Worm (Caenorhabditis elegans) whole organism, L2 larva: Measurements from ENCODE around the gene npr-12.
A peak's percentile ranks its signal among the peaks of the same experiment; 100 is the strongest.

Source experiments
- C34F6.9 ChIP-seq: fragments of 150-350 bp; optimal IDR thresholded peaks from 2 replicates; lab custom pipeline; 2014; ENCODE audit warnings: missing biosample characterization, missing genetic modification characterization
- F13H6.1 ChIP-seq: sonication (generic microtip); optimal IDR thresholded peaks from 2 replicates; lab custom pipeline; 2016; ENCODE audit warnings: missing genetic modification characterization, missing compliant biosample characterization
- R02D3.7 ChIP-seq: fragments of 150-350 bp; optimal IDR thresholded peaks from 2 replicates; lab custom pipeline; 2014; ENCODE audit warnings: missing biosample characterization, missing genetic modification characterization
- Y55F3AM.14 ChIP-seq: fragments of 200-800 bp; sonication (Bioruptor generic); optimal IDR thresholded peaks from 2 replicates; lab custom pipeline; 2018; ENCODE audit warnings: mild to moderate bottlenecking, missing genetic modification characterization, missing compliant biosample characterization
- ZK546.5 ChIP-seq: sonication (generic microtip); optimal IDR thresholded peaks from 2 replicates; lab custom pipeline; 2017; ENCODE audit warnings: missing biosample characterization, missing genetic modification characterization
- alr-1 ChIP-seq: fragments of 150-350 bp; optimal IDR thresholded peaks from 2 replicates; lab custom pipeline; 2014; ENCODE audit warnings: missing biosample characterization, missing genetic modification characterization
- aly-2 ChIP-seq: fragments of 150-350 bp; optimal IDR thresholded peaks from 2 replicates; lab custom pipeline; 2014; ENCODE audit warnings: missing biosample characterization, missing genetic modification characterization
- blmp-1 ChIP-seq: sonication (generic microtip); optimal IDR thresholded peaks from 2 replicates; lab custom pipeline; 2017; ENCODE audit warnings: missing genetic modification characterization, mild to moderate bottlenecking, missing compliant biosample characterization, antibody characterized with exemption, moderate library complexity; ENCODE audit not compliant: insufficient read depth
- ceh-16 ChIP-seq: fragments of 150-350 bp; optimal IDR thresholded peaks from 2 replicates; lab custom pipeline; 2014; ENCODE audit warnings: missing biosample characterization, missing genetic modification characterization
- ceh-82 ChIP-seq: fragments of 150-350 bp; optimal IDR thresholded peaks from 2 replicates; lab custom pipeline; 2014; ENCODE audit warnings: missing biosample characterization, missing genetic modification characterization
- crh-2 ChIP-seq: sonication (generic microtip); optimal IDR thresholded peaks from 2 replicates; lab custom pipeline; 2017; ENCODE audit warnings: missing biosample characterization, missing genetic modification characterization
- dmd-4 ChIP-seq: sonication (generic microtip); optimal IDR thresholded peaks from 2 replicates; lab custom pipeline; 2017; ENCODE audit warnings: missing biosample characterization, missing genetic modification characterization
- elt-1 ChIP-seq: fragments of 150-350 bp; optimal IDR thresholded peaks from 2 replicates; lab custom pipeline; 2014; ENCODE audit warnings: missing biosample characterization, missing genetic modification characterization
- elt-3 ChIP-seq: sonication (generic microtip); optimal IDR thresholded peaks from 2 replicates; lab custom pipeline; 2017; ENCODE audit warnings: missing biosample characterization, missing genetic modification characterization
- fos-1 ChIP-seq: fragments of 150-350 bp; optimal IDR thresholded peaks from 2 replicates; lab custom pipeline; 2014; ENCODE audit warnings: missing biosample characterization, missing genetic modification characterization
- gmeb-1 ChIP-seq: fragments of 150-350 bp; optimal IDR thresholded peaks from 2 replicates; lab custom pipeline; 2014; ENCODE audit warnings: missing biosample characterization, missing genetic modification characterization
- lin-11 ChIP-seq: fragments of 150-350 bp; sonication (generic microtip); optimal IDR thresholded peaks from 2 replicates; lab custom pipeline; 2014; ENCODE audit warnings: missing biosample characterization, missing genetic modification characterization, inconsistent platforms, mixed read lengths
- lsy-2 ChIP-seq, 2 experiments: fragments of 150-350 bp in 1 of 2; sonication (generic microtip) in 1 of 2; optimal IDR thresholded peaks; 2 replicates each; lab custom pipeline; 2014 to 2017; ENCODE audit warnings: missing biosample characterization in 2 of 2, missing genetic modification characterization in 2 of 2
- mab-5 ChIP-seq: fragments of 150-350 bp; optimal IDR thresholded peaks from 2 replicates; lab custom pipeline; 2014; ENCODE audit warnings: missing biosample characterization, missing genetic modification characterization
- mbf-1 ChIP-seq: sonication (generic microtip); optimal IDR thresholded peaks from 2 replicates; lab custom pipeline; 2017; ENCODE audit warnings: missing biosample characterization, missing genetic modification characterization
- mdl-1 ChIP-seq, 2 experiments: fragments of 150-350 bp in 1 of 2; sonication (generic microtip) in 1 of 2; optimal IDR thresholded peaks; 2 replicates each; lab custom pipeline; 2017; ENCODE audit warnings: missing biosample characterization in 2 of 2, missing genetic modification characterization in 2 of 2
- nhr-10 ChIP-seq: sonication (generic microtip); optimal IDR thresholded peaks from 2 replicates; lab custom pipeline; 2017; ENCODE audit warnings: missing biosample characterization, missing genetic modification characterization
- nhr-11 ChIP-seq: fragments of 150-350 bp; optimal IDR thresholded peaks from 2 replicates; lab custom pipeline; 2014; ENCODE audit warnings: missing biosample characterization, missing genetic modification characterization
- nhr-12 ChIP-seq: fragments of 150-350 bp; optimal IDR thresholded peaks from 2 replicates; lab custom pipeline; 2014; ENCODE audit warnings: missing biosample characterization, missing genetic modification characterization
- nhr-129 ChIP-seq: fragments of 150-350 bp; optimal IDR thresholded peaks from 2 replicates; lab custom pipeline; 2014; ENCODE audit warnings: missing biosample characterization, missing genetic modification characterization
- nhr-21 ChIP-seq: fragments of 150-350 bp; optimal IDR thresholded peaks from 2 replicates; lab custom pipeline; 2014; ENCODE audit warnings: missing biosample characterization, missing genetic modification characterization
- nhr-23 ChIP-seq: fragments of 150-350 bp; optimal IDR thresholded peaks from 2 replicates; lab custom pipeline; 2014; ENCODE audit warnings: missing biosample characterization, missing genetic modification reagents, missing genetic modification characterization
- nhr-237 ChIP-seq: fragments of 150-350 bp; optimal IDR thresholded peaks from 2 replicates; lab custom pipeline; 2014; ENCODE audit warnings: missing biosample characterization, missing genetic modification characterization
- nhr-25 ChIP-seq: fragments of 150-350 bp; sonication (generic microtip); optimal IDR thresholded peaks from 3 replicates; lab custom pipeline; 2014; ENCODE audit warnings: missing biosample characterization, missing genetic modification characterization
- nhr-6 ChIP-seq: fragments of 150-350 bp; optimal IDR thresholded peaks from 2 replicates; lab custom pipeline; 2014; ENCODE audit warnings: missing biosample characterization, missing genetic modification characterization
- nhr-77 ChIP-seq: fragments of 150-350 bp; optimal IDR thresholded peaks from 2 replicates; lab custom pipeline; 2014; ENCODE audit warnings: missing biosample characterization, missing genetic modification characterization
- peb-1 ChIP-seq: fragments of 150-350 bp; optimal IDR thresholded peaks from 2 replicates; lab custom pipeline; 2014; ENCODE audit warnings: missing biosample characterization, missing genetic modification characterization
- sem-4 ChIP-seq: fragments of 150-350 bp; optimal IDR thresholded peaks from 2 replicates; lab custom pipeline; 2014; ENCODE audit warnings: missing biosample characterization, missing genetic modification reagents, missing genetic modification characterization
- skn-1 ChIP-seq: sonication (generic microtip); optimal IDR thresholded peaks from 2 replicates; lab custom pipeline; 2017; ENCODE audit warnings: missing biosample characterization, missing genetic modification characterization
- sma-9 ChIP-seq, 2 experiments: fragments of 150-350 bp in 1 of 2; sonication (generic microtip) in 1 of 2; optimal IDR thresholded peaks; 2 replicates each; lab custom pipeline; 2014 to 2016; ENCODE audit warnings: missing genetic modification characterization in 2 of 2, mild to moderate bottlenecking in 1 of 2, missing biosample characterization in 1 of 2, missing compliant biosample characterization in 1 of 2, missing genetic modification reagents in 1 of 2, moderate library complexity in 1 of 2
- snpc-4 ChIP-seq: fragments of 150-350 bp; optimal IDR thresholded peaks from 2 replicates; lab custom pipeline; 2014; ENCODE audit warnings: missing biosample characterization, missing genetic modification characterization
- unc-39 ChIP-seq: fragments of 150-350 bp; optimal IDR thresholded peaks from 2 replicates; lab custom pipeline; 2014; ENCODE audit warnings: missing biosample characterization, missing genetic modification characterization
- unc-55 ChIP-seq: fragments of 150-350 bp; sonication (generic microtip); optimal IDR thresholded peaks from 3 replicates; lab custom pipeline; 2014; ENCODE audit warnings: missing biosample characterization, missing genetic modification reagents, missing genetic modification characterization
- unc-62 ChIP-seq: fragments of 150-350 bp; optimal IDR thresholded peaks from 2 replicates; lab custom pipeline; 2014; ENCODE audit warnings: missing biosample characterization, missing genetic modification reagents, missing genetic modification characterization
- zag-1 ChIP-seq: fragments of 150-350 bp; optimal IDR thresholded peaks from 2 replicates; lab custom pipeline; 2014; ENCODE audit warnings: missing biosample characterization, missing genetic modification characterization
- ztf-1 ChIP-seq: fragments of 200-800 bp; sonication (Bioruptor generic); conservative IDR thresholded peaks from 2 replicates; pipeline ENCODE4 v1.3.6; 2022; ENCODE audit warnings: missing genetic modification characterization, missing compliant biosample characterization
- ztf-11 ChIP-seq: sonication (generic microtip); optimal IDR thresholded peaks from 2 replicates; lab custom pipeline; 2017; ENCODE audit warnings: missing biosample characterization, missing genetic modification characterization
- ztf-4 ChIP-seq: fragments of 150-350 bp; optimal IDR thresholded peaks from 2 replicates; lab custom pipeline; 2014; ENCODE audit warnings: missing biosample characterization, missing genetic modification characterization

Gene npr-12

DNA sequence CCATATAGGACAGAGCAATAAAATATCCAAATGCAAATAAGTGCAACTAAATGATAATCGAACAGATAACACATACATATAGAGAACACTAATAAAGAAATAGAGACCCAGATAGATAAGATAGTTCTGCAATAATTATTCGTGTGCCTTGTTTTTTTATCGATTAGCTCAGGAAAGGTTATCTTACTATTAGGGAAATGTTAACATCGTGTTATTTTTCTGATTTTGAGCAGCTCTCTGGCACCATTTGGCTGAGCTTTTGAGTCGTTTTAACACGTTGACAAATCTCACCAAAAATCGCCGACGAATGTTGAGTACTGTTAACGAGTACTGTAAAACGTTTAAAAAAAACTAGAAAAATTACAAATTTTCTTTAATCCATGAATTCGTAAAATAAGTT, 9.0 kb downstream of the npr-12 start, which contains the start of gene cest-6:
Gene cest-6 (minus strand): TSS at position 101 of the 400 bp plus-strand sequence.
- TF ChIP-seq nhr-23: no peak

DNA sequence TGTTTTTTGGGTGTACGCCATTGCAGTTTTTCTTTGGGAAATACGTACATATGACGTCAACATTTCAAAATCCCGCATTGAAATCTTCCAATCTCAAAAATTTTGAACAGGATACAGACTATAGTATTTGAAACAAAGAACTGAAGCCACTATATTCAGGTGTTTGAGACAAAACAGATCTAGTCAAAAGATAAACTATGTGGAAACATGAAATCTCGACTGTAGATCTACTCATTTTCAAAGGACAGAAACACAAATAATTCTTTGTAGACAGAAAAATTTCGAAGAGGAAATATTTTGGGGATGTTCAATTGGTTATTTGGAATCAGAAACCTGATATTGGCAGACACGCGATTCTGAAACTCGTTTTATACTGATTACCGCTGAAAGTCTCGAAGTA, 11.9 kb downstream of the npr-12 start:
- no peak for TF ChIP-seq unc-62 (GFP tag; lab: Kevin White, UChicago)
- TF ChIP-seq skn-1 (tag; lab: Kevin White, UChicago): no peak
- no peak for TF ChIP-seq elt-1 (tag; lab: Kevin White, UChicago)
- TF ChIP-seq ZK546.5 (tag; lab: Kevin White, UChicago): no peak

DNA sequence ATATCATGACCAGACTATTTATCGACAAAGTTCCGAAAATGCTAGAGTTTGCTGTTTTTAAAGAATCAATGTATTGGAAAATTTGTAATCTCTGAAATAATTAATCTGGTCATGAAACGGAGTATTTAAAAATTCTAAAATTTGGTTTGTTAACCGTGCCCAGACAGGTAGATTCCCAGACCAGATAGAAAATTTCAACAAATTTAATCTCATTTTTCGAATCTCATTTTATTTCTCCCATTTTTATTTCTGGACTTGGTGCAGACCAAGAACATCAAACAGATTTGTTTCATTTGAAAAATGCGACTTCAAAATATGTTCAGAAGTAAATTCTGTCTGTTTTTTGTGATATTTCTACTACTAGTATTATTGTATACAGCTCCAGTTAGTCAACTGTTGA, 14.4 kb downstream of the npr-12 start, which contains the start of gene T22D1.1:
Gene T22D1.1 (plus strand): TSS at position 301 of the 400 bp plus-strand sequence.
- TF ChIP-seq ztf-1 (GFP tag; lab: Robert Waterston, UW): no peak
- TF ChIP-seq lsy-2 (tag; optimal IDR thresholded peaks at IDR 0.05; lab: Kevin White, UChicago): no peak
- no peak for TF ChIP-seq crh-2 (tag; lab: Kevin White, UChicago)
- no peak for TF ChIP-seq dmd-4 (tag; lab: Kevin White, UChicago)
- TF ChIP-seq skn-1 (tag; lab: Kevin White, UChicago): no peak
- TF ChIP-seq nhr-237 (tag; lab: Kevin White, UChicago): no peak
- TF ChIP-seq zag-1 (tag; lab: Kevin White, UChicago): no peak
- no peak for TF ChIP-seq nhr-21 (tag; lab: Kevin White, UChicago)
- TF ChIP-seq R02D3.7 (tag; lab: Kevin White, UChicago): no peak
- TF ChIP-seq nhr-25 (tag; lab: Kevin White, UChicago): no peak
- no peak for TF ChIP-seq F13H6.1 (tag; lab: Kevin White, UChicago)
- TF ChIP-seq lin-11 (tag; lab: Kevin White, UChicago): no peak
- TF ChIP-seq nhr-6 (tag; lab: Kevin White, UChicago): no peak
- TF ChIP-seq unc-39: no peak
- no peak for TF ChIP-seq ztf-11 (tag; lab: Kevin White, UChicago)
- TF ChIP-seq C34F6.9 (tag; lab: Kevin White, UChicago): no peak

DNA sequence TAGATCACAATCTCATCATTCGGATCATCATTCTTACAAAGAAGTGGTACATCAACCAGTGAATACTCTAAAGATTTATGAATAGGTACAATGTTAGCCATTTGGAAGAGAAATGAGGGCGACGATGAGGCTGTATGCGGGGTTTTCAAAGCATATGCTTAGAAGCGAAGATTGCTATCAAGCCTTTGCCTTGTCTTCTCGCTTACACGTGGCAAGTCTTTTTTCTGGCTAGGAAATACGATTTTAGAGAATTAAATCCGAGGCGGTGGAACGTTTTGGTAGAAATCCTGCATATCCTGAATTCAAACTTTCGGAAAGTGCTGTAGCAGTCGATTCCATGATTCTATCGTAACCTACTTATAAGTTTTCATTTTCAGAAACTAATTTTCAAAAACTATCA, 17.4 kb downstream of the npr-12 start, which contains the start of gene T22D1.18:
Gene T22D1.18 (minus strand): TSS at position 101 of the 400 bp plus-strand sequence.
- TF ChIP-seq unc-55 (GFP tag; lab: Kevin White, UChicago): no peak
- no peak for TF ChIP-seq mdl-1 (tag; optimal IDR thresholded peaks at IDR 0.05; lab: Kevin White, UChicago)
- TF ChIP-seq nhr-77 (tag; lab: Kevin White, UChicago): no peak
- TF ChIP-seq nhr-21 (tag; lab: Kevin White, UChicago): no peak
- TF ChIP-seq crh-2 (tag; lab: Kevin White, UChicago): no peak
- TF ChIP-seq ceh-82 (tag; lab: Kevin White, UChicago): no peak
- TF ChIP-seq lsy-2 (tag; optimal IDR thresholded peaks at IDR 0.05; lab: Kevin White, UChicago): no peak
- no peak for TF ChIP-seq ztf-11 (tag; lab: Kevin White, UChicago)
- no peak for TF ChIP-seq R02D3.7 (tag; lab: Kevin White, UChicago)
- no peak for TF ChIP-seq peb-1 (tag; lab: Kevin White, UChicago)
- TF ChIP-seq Y55F3AM.14 (GFP tag; lab: Kevin White, UChicago): no peak
- TF ChIP-seq nhr-25 (tag; lab: Kevin White, UChicago): no peak
- no peak for TF ChIP-seq sem-4 (tag; lab: Kevin White, UChicago)
- TF ChIP-seq mbf-1 (tag; lab: Kevin White, UChicago): no peak
- no peak for TF ChIP-seq mab-5 (tag; lab: Kevin White, UChicago)
- no peak for TF ChIP-seq fos-1 (tag; lab: Kevin White, UChicago)
- TF ChIP-seq snpc-4: no peak
- no peak for TF ChIP-seq alr-1 (tag; lab: Kevin White, UChicago)
- no peak for TF ChIP-seq ceh-16 (tag; lab: Kevin White, UChicago)
- no peak for TF ChIP-seq F13H6.1 (tag; lab: Kevin White, UChicago)

DNA sequence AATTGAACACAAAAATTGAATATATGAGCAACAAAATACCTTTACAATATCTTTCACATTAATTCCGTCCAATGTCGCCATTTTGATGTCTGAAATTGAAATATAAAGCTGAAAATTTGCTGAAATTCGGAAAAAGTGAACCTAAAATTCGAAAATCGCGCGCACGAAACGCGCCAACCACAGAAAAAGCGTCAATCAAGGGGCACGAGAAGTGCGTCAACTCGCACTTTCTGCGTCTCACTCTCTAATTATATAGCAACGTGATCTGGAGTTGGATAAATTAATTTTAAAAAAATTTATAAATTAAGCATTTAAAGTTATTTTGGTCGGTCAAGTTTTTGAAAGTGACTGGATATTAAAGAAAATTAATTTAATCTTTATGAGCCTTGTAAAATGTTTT, 18.1 kb downstream of the npr-12 start, which contains the start of gene ruvb-2:
Gene ruvb-2 (minus strand): TSS at position 89 of the 400 bp plus-strand sequence.
- TF ChIP-seq unc-62 (GFP tag; lab: Kevin White, UChicago): no peak
- peak; percentile 94 for TF ChIP-seq unc-55 (GFP tag; lab: Kevin White, UChicago)
- TF ChIP-seq sma-9 (GFP tag; optimal IDR thresholded peaks at IDR 0.05; lab: Kevin White, UChicago): peak; percentile 87
- no peak for TF ChIP-seq sma-9 (tag; optimal IDR thresholded peaks at IDR 0.05; lab: Kevin White, UChicago)
- TF ChIP-seq ztf-4: peak; percentile 33
- no peak for TF ChIP-seq aly-2 (tag; lab: Kevin White, UChicago)
- no peak for TF ChIP-seq ztf-1 (GFP tag; lab: Robert Waterston, UW)
- peak; percentile 86 for TF ChIP-seq nhr-21 (tag; lab: Kevin White, UChicago)
- TF ChIP-seq mab-5 (tag; lab: Kevin White, UChicago): peak; percentile 72
- peak; percentile 21 for TF ChIP-seq nhr-10
- TF ChIP-seq nhr-12 (tag; lab: Kevin White, UChicago): no peak
- peak; percentile 82 for TF ChIP-seq blmp-1 (tag; lab: Kevin White, UChicago)
- TF ChIP-seq lin-11 (tag; lab: Kevin White, UChicago): peak; percentile 80
- TF ChIP-seq nhr-11 (tag; lab: Kevin White, UChicago): no peak
- no peak for TF ChIP-seq peb-1 (tag; lab: Kevin White, UChicago)
- TF ChIP-seq C34F6.9 (tag; lab: Kevin White, UChicago): peak; percentile 97
- no peak for TF ChIP-seq unc-39
- no peak for TF ChIP-seq ceh-16 (tag; lab: Kevin White, UChicago)
- TF ChIP-seq nhr-129 (tag; lab: Kevin White, UChicago): peak; percentile 70
- TF ChIP-seq alr-1 (tag; lab: Kevin White, UChicago): no peak
- TF ChIP-seq elt-3 (tag; lab: Kevin White, UChicago): no peak
- no peak for TF ChIP-seq mbf-1 (tag; lab: Kevin White, UChicago)
- peak; percentile 77 for TF ChIP-seq fos-1 (tag; lab: Kevin White, UChicago)
- peak; percentile 93 for TF ChIP-seq gmeb-1 (tag; lab: Kevin White, UChicago)
- peak; percentile 58 for TF ChIP-seq sem-4 (tag; lab: Kevin White, UChicago)
